Fruit fly (Drosophila melanogaster): ENCODE results near the gene Dus4.

Gene Dus4

DNA sequence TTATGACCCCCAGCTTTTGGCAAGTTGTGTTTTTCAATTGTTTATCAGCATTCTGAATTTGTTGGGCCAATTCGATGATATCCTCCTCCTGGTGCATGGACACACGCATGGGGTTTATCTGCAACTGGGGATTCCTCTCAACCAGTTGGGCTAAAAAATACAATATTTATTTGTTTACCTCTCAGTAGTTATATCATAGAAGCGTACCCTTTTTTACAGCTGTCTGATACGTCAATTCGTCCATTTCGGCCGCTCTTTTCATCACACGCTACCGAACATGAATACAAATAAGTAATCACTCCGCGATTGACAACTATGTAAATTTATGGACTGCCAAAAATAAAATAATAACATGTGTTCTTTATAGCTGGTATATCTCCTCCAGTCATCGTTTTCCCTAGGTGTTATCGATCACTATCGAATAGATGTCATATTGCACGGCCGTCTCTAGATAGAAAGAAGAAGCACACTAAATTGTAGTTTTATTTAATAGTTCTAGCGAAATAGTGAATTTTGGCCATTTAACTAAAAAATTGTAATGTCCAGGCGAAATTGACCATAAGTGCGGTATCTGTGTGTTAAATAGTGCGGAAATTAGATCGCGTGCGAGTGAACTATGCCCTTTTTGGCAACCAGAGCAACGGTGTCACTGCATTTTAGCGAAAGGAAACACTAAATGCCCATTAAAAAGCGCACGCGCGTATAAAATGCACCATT, 28.7 kb upstream of the Dus4 start, which contains the start of the genes mib2 and CG31800 (continued):
- TF ChIP-seq Bgb (GFP tag; IDR thresholded peaks at IDR 0.05; ENCODE audit: partially characterized antibody) (peak; percentile 89), CG2889 (GFP tag; IDR thresholded peaks at IDR 0.05) (no peak), CG9437 (GFP tag; optimal IDR thresholded peaks at IDR 0.05) (no peak), CG12744 (GFP tag; optimal IDR thresholded peaks at IDR 0.05) (no peak), Hand (GFP tag; optimal IDR thresholded peaks at IDR 0.05) (no peak), CG11504 (tag; optimal IDR thresholded peaks at IDR 0.05) (peak; percentile 23), disco-r (GFP tag; optimal IDR thresholded peaks at IDR 0.05) (no peak), CTCF (GFP tag; optimal IDR thresholded peaks at IDR 0.05) (no peak), pita (GFP tag; optimal IDR thresholded peaks at IDR 0.05) (no peak), sob (GFP tag; IDR thresholded peaks at IDR 0.05) (peak; percentile 35; the same call in 1 of the 2 replicates), Dll (GFP tag; IDR thresholded peaks at IDR 0.05; ENCODE audit: partially characterized antibody) (peak; percentile 83), slbo (GFP tag; IDR thresholded peaks at IDR 0.05) (peak; percentile 20; the same call in 1 of the 2 replicates), E2f2 (GFP tag; IDR thresholded peaks at IDR 0.05) (no peak; the same call in 1 of the 2 replicates), sim (GFP tag; IDR thresholded peaks at IDR 0.05) (no peak), chn (GFP tag; optimal IDR thresholded peaks at IDR 0.05) (peak; percentile 1), knrl (GFP tag; IDR thresholded peaks at IDR 0.05; ENCODE audit: partially characterized antibody) (peak; percentile 86), zen2 (GFP tag; IDR thresholded peaks at IDR 0.05; ENCODE audit: partially characterized antibody) (peak; percentile 81; the same call in 2 of the 3 replicates), jigr1 (GFP tag; IDR thresholded peaks at IDR 0.05) (no peak; the same call in 2 of the 3 replicates), Ravus (GFP tag; IDR thresholded peaks at IDR 0.05) (no peak), CG1832 (GFP tag; optimal IDR thresholded peaks at IDR 0.05) (no peak), gcm2 (GFP tag; optimal IDR thresholded peaks at IDR 0.05) (no peak), bowl (GFP tag; IDR thresholded peaks at IDR 0.05) (no peak), CG1603 (tag; optimal IDR thresholded peaks at IDR 0.05) (peak; percentile 50), Pdp1 (GFP tag; optimal IDR thresholded peaks at IDR 0.05) (peak in 1 of 2 experiments; percentile 77), Usf (GFP tag; optimal IDR thresholded peaks at IDR 0.05) (no peak), B-H2 (GFP tag; optimal IDR thresholded peaks at IDR 0.05) (no peak), nom (GFP tag; optimal IDR thresholded peaks at IDR 0.05) (no peak), CG12104 (GFP tag; optimal IDR thresholded peaks at IDR 0.05) (no peak), CG12659 (GFP tag; optimal IDR thresholded peaks at IDR 0.05) (peak; percentile 40), CG16815 (GFP tag; optimal IDR thresholded peaks at IDR 0.05) (no peak), pros (GFP tag; optimal IDR thresholded peaks at IDR 0.05) (no peak), CrebB (tag; optimal IDR thresholded peaks at IDR 0.05) (no peak), CG7987 (GFP tag; optimal IDR thresholded peaks at IDR 0.05) (peak; percentile 15), CG18619 (GFP tag; optimal IDR thresholded peaks at IDR 0.05) (no peak), cg (GFP tag; optimal IDR thresholded peaks at IDR 0.05) (no peak), Awh (GFP tag; IDR thresholded peaks at IDR 0.05) (no peak), zen (tag; optimal IDR thresholded peaks at IDR 0.05) (no peak), hb (GFP tag; IDR thresholded peaks at IDR 0.05; ENCODE audit: partially characterized antibody) (peak; percentile 77; the same call in 2 of the 3 replicates), bigmax (GFP tag; optimal IDR thresholded peaks at IDR 0.05) (no peak), CG10543 (GFP tag; optimal IDR thresholded peaks at IDR 0.05) (no peak), vfl (GFP tag; optimal IDR thresholded peaks at IDR 0.05) (no peak), CG6791 (GFP tag; IDR thresholded peaks at IDR 0.05; ENCODE audit: partially characterized antibody) (peak; percentile 85), CG7839 (tag; optimal IDR thresholded peaks at IDR 0.05) (no peak), dati (GFP tag; IDR thresholded peaks at IDR 0.05) (no peak), Med (GFP tag) (peak; percentile 80), vnd (GFP tag; IDR thresholded peaks at IDR 0.05; ENCODE audit: partially characterized antibody) (peak; percentile 77), CG14860 (GFP tag; IDR thresholded peaks at IDR 0.05; ENCODE audit: partially characterized antibody) (peak; percentile 76), CG16863 (GFP tag; optimal IDR thresholded peaks at IDR 0.05) (no peak), CG11560 (tag; IDR thresholded peaks at IDR 0.05) (no peak)

Measured in whole organism, embryonic.